Fruit fly (Drosophila melanogaster): ENCODE measurements around the gene Ugt36F1.

- TF ChIP-seq CTCF (optimal IDR thresholded peaks at IDR 0.05) (no peak), CG8478 (optimal IDR thresholded peaks at IDR 0.05) (no peak)
Observed at dm6 chr2L:18783357-18784040, 35.6 kb upstream of the Ugt36F1 start.

All from S2 (cell line).